Fruit fly (Drosophila melanogaster) whole organism, embryonic: ENCODE results near the gene Tfb4.
A peak's percentile ranks its signal among the peaks of the same experiment; 100 is the strongest.

ENCODE experiments used
- Adf1 ChIP-seq: fragments of 200-800 bp; sonication (Bioruptor generic); IDR thresholded peaks from 2 replicates; pipeline ENCODE4 v1.3.6; 2022; ENCODE audit warnings: missing biosample characterization, missing genetic modification characterization
- Antp ChIP-seq: fragments of 200-800 bp; sonication (Bioruptor generic); optimal IDR thresholded peaks from 3 replicates; lab custom pipeline; 2016; ENCODE audit warnings: missing biosample characterization, missing genetic modification characterization
- CG10959 ChIP-seq: fragments of 200-800 bp; sonication (Bioruptor generic); IDR thresholded peaks from 2 replicates; pipeline ENCODE4 v1.3.6; 2022; ENCODE audit warnings: missing biosample characterization, missing genetic modification characterization
- CG11247 ChIP-seq: fragments of 200-800 bp; sonication (Bioruptor generic); IDR thresholded peaks from 2 replicates; pipeline ENCODE4 v1.3.6; 2022; ENCODE audit warnings: missing biosample characterization, missing genetic modification characterization
- CG11504 ChIP-seq: fragments of 200-800 bp; sonication (Bioruptor generic); optimal IDR thresholded peaks from 3 replicates; lab custom pipeline; 2019; ENCODE audit warnings: missing biosample characterization, mild to moderate bottlenecking, missing genetic modification characterization, moderate library complexity
- CG11560 ChIP-seq: fragments of 200-800 bp; sonication (Bioruptor generic); IDR thresholded peaks from 3 replicates; pipeline ENCODE4 v1.3.6; 2022; ENCODE audit warnings: missing biosample characterization, missing genetic modification characterization
- CG12219 ChIP-seq: fragments of 200-800 bp; sonication (Bioruptor generic); optimal IDR thresholded peaks from 3 replicates; lab custom pipeline; 2018; ENCODE audit warnings: missing biosample characterization, mild to moderate bottlenecking, missing genetic modification characterization
- CG14710 ChIP-seq: fragments of 200-800 bp; sonication (Bioruptor generic); optimal IDR thresholded peaks from 3 replicates; lab custom pipeline; 2019; ENCODE audit warnings: missing biosample characterization, mild to moderate bottlenecking, missing genetic modification characterization, moderate library complexity
- CG15514 ChIP-seq: fragments of 200-800 bp; sonication (Bioruptor generic); optimal IDR thresholded peaks from 3 replicates; lab custom pipeline; 2017; ENCODE audit warnings: missing biosample characterization, missing genetic modification characterization, mild to moderate bottlenecking, moderate library complexity, missing genetic modification reagents
- CG15601 ChIP-seq: fragments of 200-800 bp; sonication (Bioruptor generic); optimal IDR thresholded peaks from 3 replicates; lab custom pipeline; 2019; ENCODE audit warnings: missing biosample characterization, mild to moderate bottlenecking, missing genetic modification characterization, moderate library complexity
- CG17186 ChIP-seq: fragments of 200-800 bp; sonication (Bioruptor generic); optimal IDR thresholded peaks from 3 replicates; lab custom pipeline; 2017; ENCODE audit warnings: missing biosample characterization, missing genetic modification reagents, missing genetic modification characterization
- CG3163 ChIP-seq: fragments of 200-800 bp; sonication (Bioruptor generic); optimal IDR thresholded peaks from 3 replicates; lab custom pipeline; 2016; ENCODE audit warnings: missing biosample characterization, missing genetic modification characterization
- CG32767 ChIP-seq: fragments of 200-800 bp; sonication (Bioruptor generic); IDR thresholded peaks from 2 replicates; pipeline ENCODE4 v1.3.6; 2022; ENCODE audit warnings: missing biosample characterization, missing genetic modification characterization
- CG42726 ChIP-seq: fragments of 200-800 bp; sonication (Bioruptor generic); IDR thresholded peaks from 2 replicates; pipeline ENCODE4 v1.3.6; 2022; ENCODE audit warnings: missing biosample characterization, missing genetic modification characterization; ENCODE audit not compliant: partially characterized antibody
- CG6765 ChIP-seq: fragments of 200-800 bp; sonication (Bioruptor generic); optimal IDR thresholded peaks from 3 replicates; lab custom pipeline; 2017; ENCODE audit warnings: missing biosample characterization, mild to moderate bottlenecking, missing genetic modification characterization
- CG8478 ChIP-seq: fragments of >200 bp; optimal IDR thresholded peaks from 2 replicates; lab custom pipeline; 2018
- CG9609 ChIP-seq: fragments of 200-800 bp; sonication (Bioruptor generic); optimal IDR thresholded peaks from 3 replicates; lab custom pipeline; 2016; ENCODE audit warnings: missing biosample characterization, missing genetic modification characterization
- CHES-1-like ChIP-seq: fragments of 200-800 bp; sonication (Bioruptor generic); optimal IDR thresholded peaks from 2 replicates; lab custom pipeline; 2016; ENCODE audit warnings: missing biosample characterization, missing genetic modification characterization
- Camta ChIP-seq: fragments of 200-800 bp; sonication (Bioruptor generic); optimal IDR thresholded peaks from 2 replicates; lab custom pipeline; 2016; ENCODE audit warnings: missing biosample characterization, missing genetic modification characterization
- D ChIP-seq, 2 experiments: fragments of 200-800 bp in 1 of 2; fragments of >200 bp in 1 of 2; sonication (Bioruptor generic) in 1 of 2; optimal IDR thresholded peaks; 2 replicates in 1 of 2; 3 replicates in 1 of 2; lab custom pipeline; 2017; ENCODE audit warnings: mild to moderate bottlenecking in 1 of 2, missing biosample characterization in 1 of 2, missing genetic modification characterization in 1 of 2, missing genetic modification reagents in 1 of 2
- Dip3 ChIP-seq: fragments of 200-800 bp; sonication (Bioruptor generic); optimal IDR thresholded peaks from 3 replicates; lab custom pipeline; 2016; ENCODE audit warnings: missing biosample characterization, missing genetic modification characterization
- Gug ChIP-seq: fragments of 200-800 bp; sonication (Bioruptor generic); IDR thresholded peaks from 4 replicates; pipeline ENCODE4 v1.3.6; 2022; ENCODE audit warnings: missing biosample characterization, missing genetic modification characterization
- HLH3B ChIP-seq: fragments of 200-800 bp; sonication (Bioruptor generic); IDR thresholded peaks from 2 replicates; pipeline ENCODE4 v1.3.6; 2022; ENCODE audit warnings: missing biosample characterization, missing genetic modification characterization
- Hey ChIP-seq: fragments of 200-800 bp; sonication (Bioruptor generic); optimal IDR thresholded peaks from 3 replicates; lab custom pipeline; 2018; ENCODE audit warnings: missing biosample characterization, mild to moderate bottlenecking, missing genetic modification characterization
- Jarid2 ChIP-seq: fragments of 200-800 bp; sonication (Bioruptor generic); optimal IDR thresholded peaks from 3 replicates; lab custom pipeline; 2017; ENCODE audit warnings: mild to moderate bottlenecking, missing biosample characterization, missing genetic modification reagents, missing genetic modification characterization
- MBD-R2 ChIP-seq: fragments of 200-800 bp; sonication (Bioruptor generic); IDR thresholded peaks from 2 replicates; pipeline ENCODE4 v1.3.6; 2022; ENCODE audit warnings: missing biosample characterization, missing genetic modification characterization
- NfI ChIP-seq: fragments of 200-800 bp; sonication (Bioruptor generic); optimal IDR thresholded peaks from 3 replicates; lab custom pipeline; 2018; ENCODE audit warnings: missing biosample characterization, mild to moderate bottlenecking, missing genetic modification characterization, moderate library complexity
- Sry-β ChIP-seq: fragments of 200-800 bp; sonication (Bioruptor generic); optimal IDR thresholded peaks from 2 replicates; lab custom pipeline; 2018; ENCODE audit warnings: missing biosample characterization, mild to moderate bottlenecking, missing genetic modification characterization, moderate library complexity
- Trl ChIP-seq, 3 experiments: fragments of >200 bp in 2 of 3; fragments of 200-800 bp in 1 of 3; sonication (Bioruptor generic) in 1 of 3; optimal IDR thresholded peaks; 2 replicates in 1 of 3; 3 replicates in 2 of 3; lab custom pipeline; 2016 to 2017; ENCODE audit warnings: missing biosample characterization in 1 of 3, missing genetic modification characterization in 1 of 3
- al ChIP-seq: fragments of 200-800 bp; sonication (Bioruptor generic); IDR thresholded peaks from 2 replicates; pipeline ENCODE4 v1.3.6; 2022; ENCODE audit warnings: missing biosample characterization, missing genetic modification characterization
- amos ChIP-seq: fragments of 200-800 bp; sonication (Bioruptor generic); IDR thresholded peaks from 2 replicates; pipeline ENCODE4 v1.3.6; 2022; ENCODE audit warnings: missing biosample characterization, missing genetic modification characterization; ENCODE audit not compliant: partially characterized antibody
- ato ChIP-seq: fragments of 200-800 bp; sonication (Bioruptor generic); IDR thresholded peaks from 2 replicates; pipeline ENCODE4 v1.3.6; 2022; ENCODE audit warnings: missing biosample characterization, missing genetic modification characterization; ENCODE audit not compliant: partially characterized antibody
- cas ChIP-seq: fragments of 200-800 bp; sonication (Bioruptor generic); IDR thresholded peaks from 2 replicates; pipeline ENCODE4 v1.3.6; 2022; ENCODE audit warnings: missing biosample characterization, missing genetic modification characterization
- chif ChIP-seq, 2 experiments: fragments of 200-800 bp; sonication (Bioruptor generic); optimal IDR thresholded peaks; 3 replicates each; lab custom pipeline; 2016; ENCODE audit warnings: missing biosample characterization in 2 of 2, missing genetic modification characterization in 2 of 2
- chinmo ChIP-seq: fragments of 200-800 bp; sonication (Bioruptor generic); IDR thresholded peaks from 4 replicates; pipeline ENCODE4 v1.3.6; 2022; ENCODE audit warnings: missing biosample characterization, missing genetic modification characterization; ENCODE audit not compliant: partially characterized antibody
- dan ChIP-seq: fragments of 200-800 bp; sonication (Bioruptor generic); IDR thresholded peaks from 2 replicates; pipeline ENCODE4 v1.3.6; 2022; ENCODE audit warnings: missing biosample characterization, missing genetic modification characterization
- exex ChIP-seq: fragments of 200-800 bp; sonication (Bioruptor generic); optimal IDR thresholded peaks from 4 replicates; lab custom pipeline; 2018; ENCODE audit warnings: missing biosample characterization, mild to moderate bottlenecking, missing genetic modification characterization, moderate library complexity
- fd102C ChIP-seq: fragments of 200-800 bp; sonication (Bioruptor generic); optimal IDR thresholded peaks from 2 replicates; lab custom pipeline; 2018; ENCODE audit warnings: missing biosample characterization, mild to moderate bottlenecking, missing genetic modification characterization, moderate library complexity
- hth ChIP-seq: fragments of >200 bp; optimal IDR thresholded peaks from 2 replicates; lab custom pipeline; 2017; ENCODE audit warnings: inconsistent platforms
- jing ChIP-seq: fragments of 200-800 bp; sonication (Bioruptor generic); optimal IDR thresholded peaks from 2 replicates; lab custom pipeline; 2018; ENCODE audit warnings: missing biosample characterization, mild to moderate bottlenecking, missing genetic modification characterization
- knrl ChIP-seq: fragments of 200-800 bp; sonication (Bioruptor generic); IDR thresholded peaks from 3 replicates; pipeline ENCODE4 v1.3.6; 2022; ENCODE audit warnings: missing biosample characterization, missing genetic modification characterization; ENCODE audit not compliant: partially characterized antibody
- nom ChIP-seq: fragments of 200-800 bp; sonication (Bioruptor generic); optimal IDR thresholded peaks from 2 replicates; lab custom pipeline; 2017; ENCODE audit warnings: missing biosample characterization, missing genetic modification characterization, mild to moderate bottlenecking, moderate library complexity, missing genetic modification reagents
- org-1 ChIP-seq: fragments of 200-800 bp; sonication (Bioruptor generic); optimal IDR thresholded peaks from 2 replicates; lab custom pipeline; 2017; ENCODE audit warnings: missing biosample characterization, missing genetic modification characterization
- ro ChIP-seq: fragments of 200-800 bp; sonication (Bioruptor generic); IDR thresholded peaks from 2 replicates; pipeline ENCODE4 v1.3.6; 2022; ENCODE audit warnings: missing biosample characterization, missing genetic modification characterization
- sim ChIP-seq: fragments of 200-800 bp; sonication (Bioruptor generic); IDR thresholded peaks from 2 replicates; pipeline ENCODE4 v1.3.6; 2022; ENCODE audit warnings: missing biosample characterization, missing genetic modification characterization
- slbo ChIP-seq: fragments of 200-800 bp; sonication (Bioruptor generic); IDR thresholded peaks from 2 replicates; pipeline ENCODE4 v1.3.6; 2022; ENCODE audit warnings: missing biosample characterization, missing genetic modification characterization
- sob ChIP-seq: fragments of 200-800 bp; sonication (Bioruptor generic); IDR thresholded peaks from 2 replicates; pipeline ENCODE4 v1.3.6; 2022; ENCODE audit warnings: missing biosample characterization, missing genetic modification characterization
- stc ChIP-seq: fragments of 200-800 bp; sonication (Bioruptor generic); IDR thresholded peaks from 2 replicates; pipeline ENCODE4 v1.3.6; 2022; ENCODE audit warnings: missing biosample characterization, missing genetic modification characterization
- tna ChIP-seq: fragments of 200-800 bp; sonication (Bioruptor generic); IDR thresholded peaks from 2 replicates; pipeline ENCODE4 v1.3.6; 2022; ENCODE audit warnings: missing biosample characterization, missing genetic modification characterization; ENCODE audit not compliant: partially characterized antibody
- vvl ChIP-seq: fragments of 200-800 bp; sonication (Bioruptor generic); IDR thresholded peaks from 2 replicates; pipeline ENCODE4 v1.3.6; 2022; ENCODE audit warnings: missing biosample characterization, missing genetic modification characterization
- zen2 ChIP-seq: fragments of 200-800 bp; sonication (Bioruptor generic); IDR thresholded peaks from 3 replicates; pipeline ENCODE4 v1.3.6; 2022; ENCODE audit warnings: missing biosample characterization, missing genetic modification characterization; ENCODE audit not compliant: partially characterized antibody

Gene Tfb4

dm6 chr2L:1147656-1148055 lies 2.8 kb downstream of the Tfb4 start (continued):
- TF ChIP-seq dan (GFP tag; lab: Robert Waterston, UW) (no peak), CG6765 (GFP tag; lab: Kevin White, UChicago) (no peak), CG11504 (tag; lab: Kevin White, UChicago) (no peak), Sry-β (no peak), amos (GFP tag; lab: Robert Waterston, UW) (no peak; the same call in 1 of the 2 replicates), chinmo (GFP tag; lab: Robert Waterston, UW) (0 out of 4 replicates have a peak, but pooled peaks have one; percentile 58), sob (GFP tag; lab: Robert Waterston, UW) (no peak), CG15601 (peak; percentile 19), Hey (no peak), hth (lab: Kevin White, UChicago) (no peak), CG42726 (GFP tag; lab: Robert Waterston, UW) (no peak), sim (GFP tag; lab: Robert Waterston, UW) (no peak), tna (GFP tag; lab: Robert Waterston, UW) (peak; percentile 50; the same call in 1 of the 2 replicates), org-1 (GFP tag; lab: Kevin White, UChicago) (no peak), CG3163 (GFP tag; lab: Kevin White, UChicago) (no peak), CG10959 (GFP tag; lab: Robert Waterston, UW) (no peak), CG11560 (tag; lab: Robert Waterston, UW) (no peak), chif (GFP tag; optimal IDR thresholded peaks at IDR 0.05; lab: Kevin White, UChicago) (no peak), HLH3B (GFP tag; lab: Robert Waterston, UW) (no peak), jing (no peak), Dip3 (GFP tag; lab: Kevin White, UChicago) (no peak), vvl (GFP tag; lab: Robert Waterston, UW) (no peak), CG8478 (lab: Kevin White, UChicago) (no peak), CG17186 (GFP tag; lab: Kevin White, UChicago) (no peak), zen2 (peak; percentile 86), CG12219 (GFP tag; lab: Kevin White, UChicago) (no peak), stc (GFP tag; lab: Robert Waterston, UW) (no peak), CHES-1-like (GFP tag; lab: Kevin White, UChicago) (no peak), Trl (optimal IDR thresholded peaks at IDR 0.05; lab: Kevin White, UChicago) (no peak), Trl (GFP tag; optimal IDR thresholded peaks at IDR 0.05; lab: Kevin White, UChicago) (no peak), CG32767 (GFP tag; lab: Robert Waterston, UW) (no peak), ro (GFP tag; lab: Robert Waterston, UW) (no peak), CG15514 (GFP tag; lab: Kevin White, UChicago) (no peak), Antp (no peak), ato (GFP tag; lab: Robert Waterston, UW) (peak; percentile 31; the same call in 1 of the 2 replicates), nom (no peak), knrl (GFP tag; lab: Robert Waterston, UW) (0 out of 3 replicates have a peak, but pooled peaks have one; percentile 8), CG14710 (tag; lab: Kevin White, UChicago) (no peak), D (optimal IDR thresholded peaks at IDR 0.05; lab: Kevin White, UChicago) (no peak), D (GFP tag; optimal IDR thresholded peaks at IDR 0.05; lab: Kevin White, UChicago) (no peak), CG9609 (GFP tag; lab: Kevin White, UChicago) (no peak), cas (GFP tag; lab: Robert Waterston, UW) (no peak), exex (tag; lab: Kevin White, UChicago) (no peak), NfI (GFP tag; lab: Kevin White, UChicago) (no peak), slbo (GFP tag; lab: Robert Waterston, UW) (no peak), CG11247 (GFP tag; lab: Robert Waterston, UW) (no peak), Jarid2 (GFP tag; lab: Kevin White, UChicago) (no peak), MBD-R2 (peak; percentile 70), al (GFP tag; lab: Robert Waterston, UW) (no peak), Adf1 (no peak), Camta (no peak), fd102C (GFP tag; lab: Kevin White, UChicago) (no peak), Gug (GFP tag; lab: Robert Waterston, UW) (no peak)
